Worm (Caenorhabditis elegans) whole organism, L4 larva: ENCODE data around the gene ttr-36.
A peak's percentile ranks its signal among the peaks of the same experiment; 100 is the strongest.

Source experiments
- F44E2.7 ChIP-seq: fragments of 200-800 bp; sonication (Bioruptor generic); IDR thresholded peaks from 2 replicates; pipeline ENCODE4 v2.1.2; 2022; ENCODE audit warnings: missing genetic modification characterization, missing compliant biosample characterization
- aha-1 ChIP-seq: fragments of 150-350 bp; peaks from one replicate; lab custom pipeline; 2014; ENCODE audit warnings: missing biosample characterization, missing genetic modification characterization
- ceh-28 ChIP-seq: fragments of 150-350 bp; optimal IDR thresholded peaks from 2 replicates; lab custom pipeline; 2014; ENCODE audit warnings: missing biosample characterization, missing genetic modification reagents, missing genetic modification characterization
- ceh-62 ChIP-seq: sonication (generic microtip); optimal IDR thresholded peaks from 2 replicates; lab custom pipeline; 2017; ENCODE audit warnings: missing biosample characterization, missing genetic modification characterization
- daf-12 ChIP-seq: fragments of 150-350 bp; optimal IDR thresholded peaks from 2 replicates; lab custom pipeline; 2014; ENCODE audit warnings: missing biosample characterization, missing genetic modification reagents, missing genetic modification characterization
- daf-16 ChIP-seq, 3 experiments: sonication (generic microtip); optimal IDR thresholded peaks; 2 replicates each; lab custom pipeline; 2016 to 2017; ENCODE audit warnings: missing genetic modification characterization in 3 of 3, missing genetic modification reagents in 3 of 3, mild to moderate bottlenecking in 2 of 3, missing compliant biosample characterization in 2 of 3, missing biosample characterization in 1 of 3, moderate library complexity in 1 of 3
- dmd-6 ChIP-seq: fragments of 200-800 bp; sonication (Bioruptor generic); IDR thresholded peaks from 2 replicates; pipeline ENCODE4 v1.3.6; 2022; ENCODE audit warnings: missing genetic modification reagents, missing genetic modification characterization, missing compliant biosample characterization
- duxl-1 ChIP-seq: sonication (generic microtip); optimal IDR thresholded peaks from 2 replicates; lab custom pipeline; 2016; ENCODE audit warnings: mild to moderate bottlenecking, missing genetic modification characterization, moderate library complexity, missing compliant biosample characterization; ENCODE audit not compliant: poor library complexity
- dve-1 ChIP-seq: sonication (generic microtip); optimal IDR thresholded peaks from 2 replicates; lab custom pipeline; 2017; ENCODE audit warnings: antibody characterized with exemption, mild to moderate bottlenecking, missing genetic modification characterization, missing compliant biosample characterization; ENCODE audit not compliant: insufficient read depth
- hlh-11 ChIP-seq: fragments of 200-800 bp; sonication (Bioruptor generic); optimal IDR thresholded peaks from 2 replicates; lab custom pipeline; 2018; ENCODE audit warnings: mild to moderate bottlenecking, missing genetic modification characterization, missing compliant biosample characterization
- hlh-30 ChIP-seq: sonication (generic microtip); optimal IDR thresholded peaks from 2 replicates; lab custom pipeline; 2017; ENCODE audit warnings: antibody characterized with exemption, mild to moderate bottlenecking, missing genetic modification characterization, missing compliant biosample characterization; ENCODE audit not compliant: insufficient read depth
- hmg-1.1 ChIP-seq: fragments of 200-800 bp; sonication (Bioruptor generic); IDR thresholded peaks from 2 replicates; pipeline ENCODE4 v1.3.6; 2022; ENCODE audit warnings: missing genetic modification reagents, missing genetic modification characterization, missing compliant biosample characterization
- lin-38 ChIP-seq: fragments of 200-800 bp; sonication (Bioruptor generic); IDR thresholded peaks from 2 replicates; pipeline ENCODE4 v1.3.6; 2022; ENCODE audit warnings: missing genetic modification reagents, missing genetic modification characterization, missing compliant biosample characterization
- lsy-2 ChIP-seq, 2 experiments: fragments of 150-350 bp in 1 of 2; sonication (generic microtip) in 1 of 2; optimal IDR thresholded peaks; 2 replicates each; lab custom pipeline; 2014 to 2017; ENCODE audit warnings: missing biosample characterization in 2 of 2, missing genetic modification characterization in 2 of 2
- mep-1 ChIP-seq: fragments of 150-350 bp; sonication (generic microtip); optimal IDR thresholded peaks from 3 replicates; lab custom pipeline; 2014; ENCODE audit warnings: missing biosample characterization, missing genetic modification characterization
- mes-2 ChIP-seq: sonication (generic microtip); optimal IDR thresholded peaks from 2 replicates; lab custom pipeline; 2016; ENCODE audit warnings: missing genotype, mild to moderate bottlenecking, missing genetic modification characterization, missing compliant biosample characterization; ENCODE audit not compliant: poor library complexity, severe bottlenecking
- mxl-3 ChIP-seq: fragments of 200-800 bp; sonication (Bioruptor generic); optimal IDR thresholded peaks from 2 replicates; lab custom pipeline; 2018; ENCODE audit warnings: mild to moderate bottlenecking, missing genetic modification characterization, missing compliant biosample characterization
- nhr-102 ChIP-seq: sonication (generic microtip); optimal IDR thresholded peaks from 2 replicates; lab custom pipeline; 2016; ENCODE audit warnings: mild to moderate bottlenecking, missing genetic modification characterization, moderate library complexity, missing compliant biosample characterization
- nhr-11 ChIP-seq: fragments of 150-350 bp; optimal IDR thresholded peaks from 2 replicates; lab custom pipeline; 2014; ENCODE audit warnings: missing biosample characterization, missing genetic modification characterization
- nhr-25 ChIP-seq: sonication (generic microtip); optimal IDR thresholded peaks from 2 replicates; lab custom pipeline; 2017; ENCODE audit warnings: missing genetic modification characterization, mild to moderate bottlenecking, missing compliant biosample characterization, antibody characterized with exemption, moderate library complexity, borderline replicate concordance; ENCODE audit not compliant: insufficient read depth
- nhr-28 ChIP-seq: fragments of 150-350 bp; optimal IDR thresholded peaks from 2 replicates; lab custom pipeline; 2014; ENCODE audit warnings: missing biosample characterization, missing genetic modification characterization
- nhr-77 ChIP-seq: fragments of 150-350 bp; optimal IDR thresholded peaks from 2 replicates; lab custom pipeline; 2014; ENCODE audit warnings: missing biosample characterization, missing genetic modification characterization
- pqm-1 ChIP-seq: sonication (generic microtip); optimal IDR thresholded peaks from 2 replicates; lab custom pipeline; 2017; ENCODE audit warnings: missing biosample characterization, missing genetic modification characterization
- rbr-2 ChIP-seq: sonication (generic microtip); optimal IDR thresholded peaks from 2 replicates; lab custom pipeline; 2016; ENCODE audit warnings: missing genotype, missing genetic modification characterization, missing compliant biosample characterization
- set-16 ChIP-seq: fragments of 200-800 bp; sonication (Bioruptor generic); IDR thresholded peaks from 2 replicates; pipeline ENCODE4 v1.3.6; 2022; ENCODE audit warnings: missing genetic modification reagents, missing genetic modification characterization, missing compliant biosample characterization
- spr-3 ChIP-seq: fragments of 200-800 bp; sonication (Bioruptor generic); optimal IDR thresholded peaks from 2 replicates; lab custom pipeline; 2018; ENCODE audit warnings: mild to moderate bottlenecking, missing genetic modification characterization, missing compliant biosample characterization
- tag-97 ChIP-seq: fragments of 200-800 bp; sonication (Bioruptor generic); IDR thresholded peaks from 2 replicates; pipeline ENCODE4 v1.3.6; 2022; ENCODE audit warnings: missing genetic modification characterization, missing compliant biosample characterization
- unc-62 ChIP-seq, 3 experiments: fragments of 150-350 bp in 1 of 3; sonication (generic microtip); optimal IDR thresholded peaks in 2 of 3; peaks in 1 of 3; 1 replicate in 1 of 3; 2 replicates in 2 of 3; lab custom pipeline; 2014 to 2017; ENCODE audit warnings: missing biosample characterization in 3 of 3, missing genetic modification characterization in 3 of 3, missing genetic modification reagents in 3 of 3, missing genotype in 1 of 3
- vab-7 ChIP-seq: fragments of 200-800 bp; sonication (Bioruptor generic); IDR thresholded peaks from 2 replicates; pipeline ENCODE4 v1.3.6; 2022; ENCODE audit warnings: missing genetic modification reagents, missing genetic modification characterization, missing compliant biosample characterization

The ttr-36 gene

DNA sequence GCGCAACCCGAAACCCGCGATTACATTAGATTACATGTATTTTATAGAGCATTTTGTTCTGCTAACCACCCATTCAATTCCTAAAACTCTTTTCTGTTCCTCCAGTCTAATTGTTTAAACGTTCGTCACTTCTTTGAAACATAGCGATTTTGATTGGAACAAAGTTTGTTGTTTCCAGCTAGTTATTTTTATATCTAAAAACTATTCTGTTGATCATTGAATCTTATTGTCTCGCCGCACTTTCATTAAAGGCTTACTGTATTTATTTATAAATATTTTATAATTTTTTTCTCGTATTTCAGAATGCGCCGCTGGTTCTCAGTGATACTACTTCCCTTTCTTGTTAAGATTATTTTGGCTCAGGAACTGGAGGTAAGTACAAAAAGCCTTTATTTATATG, 32.0 kb downstream of the ttr-36 start, which contains the start of gene T14E8.2:
Gene T14E8.2 (plus strand): TSS at position 301 of the 400 bp plus-strand sequence.
- TF ChIP-seq nhr-25, result no peak
- TF ChIP-seq nhr-11 (tag; lab: Kevin White, UChicago), result no peak
- TF ChIP-seq, all 104 proteins: peak for 0

DNA sequence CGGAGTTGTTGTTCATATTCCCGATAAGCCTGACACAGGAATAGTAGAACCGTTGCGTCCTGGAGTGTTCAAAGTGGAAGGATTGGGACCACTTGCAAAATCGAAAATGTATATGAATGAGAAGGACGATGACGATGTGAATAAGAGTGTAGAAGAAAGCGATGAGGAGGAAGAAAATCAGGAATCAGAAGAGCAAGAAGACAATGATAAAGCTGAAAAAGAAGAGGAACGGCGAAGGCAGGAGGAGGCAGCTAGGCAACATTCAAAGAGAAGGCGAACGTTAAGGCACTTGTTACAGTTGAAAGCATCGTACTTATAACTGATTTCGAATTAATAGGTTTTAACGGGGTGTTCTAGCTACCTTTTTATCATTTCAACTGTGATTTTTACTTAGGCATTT, 32.9 kb downstream of the ttr-36 start:
- TF ChIP-seq unc-62 (GFP tag; optimal IDR thresholded peaks at IDR 0.05 in 1 of 2; lab: Kevin White, UChicago) (peak in 1 of 2 experiments; percentile 98), unc-62 (tag; optimal IDR thresholded peaks at IDR 0.05; lab: Kevin White, UChicago) (no peak), lin-38 (GFP tag; lab: Robert Waterston, UW) (no peak)

DNA sequence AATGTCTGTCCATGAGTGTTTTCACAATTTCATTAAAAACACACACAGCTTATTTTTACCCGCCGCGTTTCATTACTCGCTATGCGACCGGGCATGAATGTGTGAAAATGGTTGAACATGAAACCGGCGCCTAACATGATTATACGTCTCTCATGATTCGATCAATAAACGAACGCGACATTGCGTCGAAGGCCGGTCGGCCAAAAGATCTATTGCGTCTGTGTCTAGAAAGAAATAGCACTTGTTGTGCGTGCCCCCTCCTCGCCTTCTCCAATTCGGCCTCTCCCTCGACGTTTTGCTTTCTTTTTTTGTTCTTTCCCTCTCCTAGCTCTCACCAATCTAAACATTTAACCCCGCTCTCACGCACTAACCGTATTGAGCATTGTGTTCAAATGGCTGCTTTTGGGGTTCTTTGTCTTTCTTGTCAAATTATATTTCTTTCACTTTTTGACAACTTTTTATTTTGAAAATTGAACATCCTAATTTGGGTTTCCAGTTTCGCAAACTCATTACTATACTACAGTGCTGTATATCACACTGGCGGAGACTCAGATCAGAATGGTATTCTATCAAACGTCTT, 40.4 kb downstream of the ttr-36 start:
- TF ChIP-seq nhr-77 (tag; lab: Kevin White, UChicago) (no peak), daf-16 (GFP tag; optimal IDR thresholded peaks at IDR 0.05; lab: Kevin White, UChicago) (no peak), daf-16 (tag; optimal IDR thresholded peaks at IDR 0.05; lab: Kevin White, UChicago) (peak; percentile 34), mxl-3 (GFP tag; lab: Kevin White, UChicago) (peak; percentile 14), unc-62 (GFP tag; optimal IDR thresholded peaks at IDR 0.05 in 1 of 2; lab: Kevin White, UChicago) (peak in 1 of 2 experiments; percentile 82), unc-62 (tag; optimal IDR thresholded peaks at IDR 0.05; lab: Kevin White, UChicago) (no peak), aha-1 (peak; percentile 51), hmg-1.1 (GFP tag; lab: Robert Waterston, UW) (peak; percentile 37; the same call in 1 of the 2 replicates), ceh-28 (peak; percentile 4), pqm-1 (tag; lab: Kevin White, UChicago) (no peak), mes-2 (tag; lab: Kevin White, UChicago) (no peak), mep-1 (tag; lab: Kevin White, UChicago) (peak; percentile 20), hlh-30 (peak; percentile 33), F44E2.7 (GFP tag; lab: Robert Waterston, UW) (no peak), vab-7 (GFP tag; lab: Robert Waterston, UW) (no peak), dve-1 (tag; lab: Kevin White, UChicago) (peak; percentile 25), hlh-11 (tag; lab: Kevin White, UChicago) (peak; percentile 33)
- TF ChIP-seq, all 104 proteins: peak for 10

DNA sequence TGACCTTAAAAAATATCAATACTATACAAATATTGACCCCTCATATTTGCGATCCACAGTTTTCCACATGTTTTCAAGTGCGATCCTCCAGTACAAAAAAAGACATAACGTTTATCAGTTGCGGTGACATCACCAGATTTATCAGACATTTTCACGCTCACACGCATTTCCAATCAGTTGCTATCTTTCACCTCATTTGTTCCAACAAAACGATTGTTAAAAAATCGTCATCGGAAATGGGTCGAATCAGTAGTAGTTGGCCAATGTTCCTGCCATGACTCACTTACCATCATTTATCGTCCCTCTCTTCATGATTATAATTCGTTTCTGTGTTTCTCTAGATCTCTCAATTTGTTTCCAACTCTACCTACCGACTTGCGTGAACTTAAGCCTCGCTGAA, 41.0 kb downstream of the ttr-36 start:
- TF ChIP-seq mxl-3 (GFP tag; lab: Kevin White, UChicago), result peak; percentile 36
- TF ChIP-seq dmd-6 (GFP tag; lab: Robert Waterston, UW), result peak; percentile 60
- TF ChIP-seq hlh-11 (tag; lab: Kevin White, UChicago), result peak; percentile 59
- no peak for TF ChIP-seq rbr-2
- TF ChIP-seq daf-16 (GFP tag; optimal IDR thresholded peaks at IDR 0.05; lab: Kevin White, UChicago), result no peak
- peak; percentile 61 for TF ChIP-seq daf-16 (tag; optimal IDR thresholded peaks at IDR 0.05; lab: Kevin White, UChicago)
- TF ChIP-seq hlh-30, result peak; percentile 17
- peak; percentile 85 for TF ChIP-seq pqm-1 (tag; lab: Kevin White, UChicago)
- peak; percentile 17 for TF ChIP-seq mes-2 (tag; lab: Kevin White, UChicago)
- TF ChIP-seq lsy-2 (tag; optimal IDR thresholded peaks at IDR 0.05; lab: Kevin White, UChicago), result peak in 1 of 2 experiments; percentile 4
- TF ChIP-seq dve-1 (tag; lab: Kevin White, UChicago), result peak; percentile 44
- TF ChIP-seq nhr-28 (tag; lab: Kevin White, UChicago), result peak; percentile 72
- TF ChIP-seq duxl-1, result no peak
- no peak for TF ChIP-seq tag-97 (GFP tag; lab: Robert Waterston, UW)

DNA sequence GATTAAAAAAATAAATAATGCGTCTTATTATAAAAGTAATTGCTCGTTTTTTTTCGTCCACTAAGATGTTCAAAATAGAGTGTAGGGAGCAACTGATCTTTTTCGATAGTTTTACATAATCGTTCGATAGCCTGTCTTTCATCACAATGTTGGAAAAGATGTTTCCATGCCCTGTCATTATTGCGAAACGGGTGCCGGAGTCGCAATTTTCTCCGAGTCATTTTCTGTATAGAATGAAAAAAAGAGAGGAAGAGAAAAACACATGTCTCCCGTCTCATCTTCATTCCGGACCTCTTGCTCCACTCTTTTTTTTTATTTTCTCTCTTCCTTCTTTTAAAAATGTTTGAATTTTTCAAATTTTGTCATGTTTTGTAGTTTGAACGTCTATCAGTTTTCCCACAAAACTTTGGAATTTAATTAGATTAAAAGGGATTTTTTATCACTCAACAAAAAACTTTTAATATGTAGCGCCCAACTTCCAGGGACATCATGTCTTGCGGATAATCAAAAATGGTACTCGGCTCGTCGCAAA, 42.1 kb downstream of the ttr-36 start, which contains the start of gene svh-2:
Gene svh-2 (plus strand): TSS at position 482 of the 532 bp plus-strand sequence.
- TF ChIP-seq nhr-102, result no peak
- TF ChIP-seq spr-3 (GFP tag; lab: Kevin White, UChicago), result no peak
- no peak for TF ChIP-seq daf-12 (tag; lab: Kevin White, UChicago)
- peak in 1 of 2 experiments; percentile 98 for TF ChIP-seq unc-62 (GFP tag; optimal IDR thresholded peaks at IDR 0.05 in 1 of 2; lab: Kevin White, UChicago)
- no peak for TF ChIP-seq unc-62 (tag; optimal IDR thresholded peaks at IDR 0.05; lab: Kevin White, UChicago)
- TF ChIP-seq set-16, result no peak
- no peak for TF ChIP-seq ceh-28
- TF ChIP-seq ceh-62 (tag; lab: Kevin White, UChicago), result no peak
- TF ChIP-seq hlh-30, result peak; percentile 1
- peak; percentile 44 for TF ChIP-seq aha-1
- TF ChIP-seq, all 104 proteins: peak for 3
